Worm (Caenorhabditis elegans) whole organism, L1 larva: Measurements from ENCODE around the gene K07C5.3.
A peak's percentile ranks its signal among the peaks of the same experiment; 100 is the strongest.

Source experiments
- C34B4.2 ChIP-seq: sonication (generic microtip); optimal IDR thresholded peaks from 2 replicates; lab custom pipeline; 2017; ENCODE audit warnings: mild to moderate bottlenecking, missing genetic modification characterization, missing compliant biosample characterization
- F16B12.6 ChIP-seq: fragments of 150-350 bp; optimal IDR thresholded peaks from 2 replicates; lab custom pipeline; 2014; ENCODE audit warnings: missing biosample characterization, missing genetic modification characterization
- aly-2 ChIP-seq: fragments of 150-350 bp; optimal IDR thresholded peaks from 2 replicates; lab custom pipeline; 2014; ENCODE audit warnings: missing biosample characterization, missing genetic modification characterization
- ama-1 ChIP-seq: fragments of 150-350 bp; optimal IDR thresholded peaks from 2 replicates; lab custom pipeline; 2014
- blmp-1 ChIP-seq: fragments of 150-350 bp; optimal IDR thresholded peaks from 2 replicates; lab custom pipeline; 2014; ENCODE audit warnings: missing biosample characterization, missing genetic modification characterization
- ceh-8 ChIP-seq: fragments of 200-800 bp; sonication (Bioruptor generic); optimal IDR thresholded peaks from 2 replicates; lab custom pipeline; 2018; ENCODE audit warnings: mild to moderate bottlenecking, missing genetic modification characterization, moderate library complexity, missing compliant biosample characterization
- ceh-82 ChIP-seq, 3 experiments: fragments of 150-350 bp in 1 of 3; sonication (generic microtip) in 2 of 3; optimal IDR thresholded peaks; 2 replicates each; lab custom pipeline; 2014 to 2017; ENCODE audit warnings: missing biosample characterization in 3 of 3, missing genetic modification characterization in 3 of 3
- ceh-90 ChIP-seq: sonication (generic microtip); optimal IDR thresholded peaks from 2 replicates; lab custom pipeline; 2016; ENCODE audit warnings: missing genetic modification characterization, missing compliant biosample characterization
- ces-1 ChIP-seq: fragments of 150-350 bp; optimal IDR thresholded peaks from 2 replicates; lab custom pipeline; 2014; ENCODE audit warnings: missing biosample characterization, missing genetic modification reagents, missing genetic modification characterization
- dpl-1 ChIP-seq, 3 experiments: fragments of 150-350 bp in 2 of 3; sonication (generic microtip) in 1 of 3; optimal IDR thresholded peaks; 2 replicates each; lab custom pipeline; 2014 to 2017; ENCODE audit warnings: missing biosample characterization in 3 of 3, missing genetic modification characterization in 3 of 3, missing genetic modification reagents in 3 of 3
- dsc-1 ChIP-seq: sonication (generic microtip); optimal IDR thresholded peaks from 2 replicates; lab custom pipeline; 2016; ENCODE audit warnings: mild to moderate bottlenecking, missing genetic modification characterization, missing compliant biosample characterization
- efl-1 ChIP-seq, 4 experiments: fragments of 150-350 bp; optimal IDR thresholded peaks in 3 of 4; peaks in 1 of 4; 1 replicate in 1 of 4; 2 replicates in 3 of 4; lab custom pipeline; 2014; ENCODE audit warnings: missing biosample characterization in 2 of 4, missing genetic modification characterization in 2 of 4, missing genetic modification reagents in 2 of 4
- efl-3 ChIP-seq: fragments of 200-800 bp; sonication (Bioruptor generic); optimal IDR thresholded peaks from 2 replicates; lab custom pipeline; 2018; ENCODE audit warnings: mild to moderate bottlenecking, missing genetic modification characterization, missing compliant biosample characterization
- egl-27 ChIP-seq, 2 experiments: fragments of 150-350 bp in 1 of 2; sonication (generic microtip); optimal IDR thresholded peaks; 3 replicates each; lab custom pipeline; 2017 to 2018; ENCODE audit warnings: missing biosample characterization in 2 of 2, missing genetic modification characterization in 2 of 2, missing genetic modification reagents in 2 of 2
- elt-3 ChIP-seq, 6 experiments: fragments of 150-350 bp in 1 of 6; sonication (generic microtip); optimal IDR thresholded peaks; 2 replicates each; lab custom pipeline; 2017 to 2018; ENCODE audit warnings: missing biosample characterization in 6 of 6, missing genetic modification characterization in 6 of 6, inconsistent platforms in 1 of 6
- ets-5 ChIP-seq: fragments of 200-800 bp; sonication (Bioruptor generic); IDR thresholded peaks from 2 replicates; pipeline ENCODE4 v1.3.6; 2022; ENCODE audit warnings: missing genetic modification characterization, missing compliant biosample characterization
- fkh-10 ChIP-seq: sonication (generic microtip); optimal IDR thresholded peaks from 2 replicates; lab custom pipeline; 2017; ENCODE audit warnings: missing biosample characterization, missing genetic modification reagents, missing genetic modification characterization
- fkh-8 ChIP-seq: sonication (generic microtip); optimal IDR thresholded peaks from 2 replicates; lab custom pipeline; 2016; ENCODE audit warnings: mild to moderate bottlenecking, missing genetic modification characterization, missing compliant biosample characterization
- fos-1 ChIP-seq: fragments of 150-350 bp; optimal IDR thresholded peaks from 2 replicates; lab custom pipeline; 2014; ENCODE audit warnings: missing biosample characterization, missing genetic modification characterization
- grh-1 ChIP-seq: fragments of 200-800 bp; sonication (Bioruptor generic); IDR thresholded peaks from 2 replicates; pipeline ENCODE4 v1.3.6; 2022; ENCODE audit warnings: missing genetic modification reagents, missing genetic modification characterization, missing compliant biosample characterization
- hlh-17 ChIP-seq: fragments of 200-800 bp; sonication (Bioruptor generic); optimal IDR thresholded peaks from 2 replicates; lab custom pipeline; 2018; ENCODE audit warnings: missing genetic modification characterization, mild to moderate bottlenecking, missing compliant biosample characterization, moderate library complexity, borderline replicate concordance
- hpl-2 ChIP-seq: fragments of 150-350 bp; optimal IDR thresholded peaks from 2 replicates; lab custom pipeline; 2014; ENCODE audit warnings: missing biosample characterization, missing genetic modification reagents, missing genetic modification characterization
- irx-1 ChIP-seq: sonication (generic microtip); optimal IDR thresholded peaks from 2 replicates; lab custom pipeline; 2016; ENCODE audit warnings: missing genetic modification characterization, missing compliant biosample characterization
- lin-13 ChIP-seq: fragments of 150-350 bp; optimal IDR thresholded peaks from 2 replicates; lab custom pipeline; 2014; ENCODE audit warnings: missing biosample characterization, missing genetic modification reagents, missing genetic modification characterization
- lin-15B ChIP-seq: fragments of 150-350 bp; sonication (generic microtip); optimal IDR thresholded peaks from 3 replicates; lab custom pipeline; 2014; ENCODE audit warnings: missing biosample characterization, missing genetic modification characterization
- lin-35 ChIP-seq, 2 experiments: fragments of 150-350 bp; optimal IDR thresholded peaks; 2 replicates each; lab custom pipeline; 2014; ENCODE audit warnings: missing biosample characterization in 2 of 2, missing genetic modification characterization in 2 of 2, missing genetic modification reagents in 2 of 2
- lin-39 ChIP-seq: fragments of 150-350 bp; optimal IDR thresholded peaks from 2 replicates; lab custom pipeline; 2014; ENCODE audit warnings: missing biosample characterization, missing genetic modification reagents, missing genetic modification characterization
- lir-3 ChIP-seq: sonication (generic microtip); optimal IDR thresholded peaks from 2 replicates; lab custom pipeline; 2016; ENCODE audit warnings: mild to moderate bottlenecking, missing genetic modification characterization, moderate library complexity, missing compliant biosample characterization; ENCODE audit not compliant: poor library complexity
- lsy-2 ChIP-seq, 2 experiments: fragments of 150-350 bp; optimal IDR thresholded peaks; 2 replicates each; lab custom pipeline; 2014; ENCODE audit warnings: missing biosample characterization in 2 of 2, missing genetic modification characterization in 2 of 2
- mab-9 ChIP-seq: fragments of 200-800 bp; sonication (Bioruptor generic); IDR thresholded peaks from 2 replicates; pipeline ENCODE4 v1.3.6; 2022; ENCODE audit warnings: missing genetic modification reagents, missing genetic modification characterization, missing compliant biosample characterization
- mdl-1 ChIP-seq, 2 experiments: fragments of 150-350 bp; optimal IDR thresholded peaks; 2 replicates each; lab custom pipeline; 2014 to 2017; ENCODE audit warnings: missing biosample characterization in 2 of 2, missing genetic modification characterization in 2 of 2, inconsistent platforms in 1 of 2
- mef-2 ChIP-seq: fragments of 150-350 bp; optimal IDR thresholded peaks from 2 replicates; lab custom pipeline; 2014; ENCODE audit warnings: missing biosample characterization, missing genetic modification characterization
- nhr-20 ChIP-seq: sonication (generic microtip); optimal IDR thresholded peaks from 2 replicates; lab custom pipeline; 2016; ENCODE audit warnings: mild to moderate bottlenecking, missing genetic modification characterization, missing compliant biosample characterization
- nhr-237 ChIP-seq: fragments of 150-350 bp; optimal IDR thresholded peaks from 2 replicates; lab custom pipeline; 2014; ENCODE audit warnings: missing biosample characterization, missing genetic modification characterization
- nhr-28 ChIP-seq: fragments of 150-350 bp; optimal IDR thresholded peaks from 2 replicates; lab custom pipeline; 2014; ENCODE audit warnings: missing biosample characterization, missing genetic modification characterization
- nhr-71 ChIP-seq: sonication (generic microtip); optimal IDR thresholded peaks from 2 replicates; lab custom pipeline; 2016; ENCODE audit warnings: mild to moderate bottlenecking, missing genetic modification characterization, moderate library complexity, missing compliant biosample characterization
- nhr-76 ChIP-seq: sonication (generic microtip); optimal IDR thresholded peaks from 2 replicates; lab custom pipeline; 2017; ENCODE audit warnings: missing biosample characterization, missing genetic modification characterization
- nhr-85 ChIP-seq: sonication (generic microtip); peaks from one replicate; lab custom pipeline; 2016; ENCODE audit warnings: missing genetic modification characterization, inconsistent platforms, missing compliant biosample characterization
- pag-3 ChIP-seq: sonication (generic microtip); optimal IDR thresholded peaks from 2 replicates; lab custom pipeline; 2017; ENCODE audit warnings: missing genetic modification characterization, mild to moderate bottlenecking, missing compliant biosample characterization, antibody characterized with exemption, borderline replicate concordance; ENCODE audit not compliant: insufficient read depth
- snu-23 ChIP-seq: sonication (generic microtip); optimal IDR thresholded peaks from 2 replicates; lab custom pipeline; 2016; ENCODE audit warnings: missing genetic modification characterization, missing compliant biosample characterization
- tbx-2 ChIP-seq: sonication (generic microtip); optimal IDR thresholded peaks from 2 replicates; lab custom pipeline; 2016; ENCODE audit warnings: missing genetic modification characterization, missing compliant biosample characterization
- xbp-1 ChIP-seq: sonication (generic microtip); optimal IDR thresholded peaks from 2 replicates; lab custom pipeline; 2016; ENCODE audit warnings: missing genetic modification characterization, missing compliant biosample characterization
- zip-4 ChIP-seq: fragments of 200-800 bp; sonication (Bioruptor generic); optimal IDR thresholded peaks from 2 replicates; lab custom pipeline; 2018; ENCODE audit warnings: mild to moderate bottlenecking, missing genetic modification characterization, moderate library complexity, missing compliant biosample characterization
- ztf-11 ChIP-seq, 2 experiments: sonication (generic microtip); optimal IDR thresholded peaks; 2 replicates each; lab custom pipeline; 2016 to 2017; ENCODE audit warnings: missing genetic modification characterization in 2 of 2, missing biosample characterization in 1 of 2, missing compliant biosample characterization in 1 of 2
- ztf-4 ChIP-seq: fragments of 150-350 bp; optimal IDR thresholded peaks from 2 replicates; lab custom pipeline; 2014; ENCODE audit warnings: missing biosample characterization, missing genetic modification characterization

Gene K07C5.3

DNA sequence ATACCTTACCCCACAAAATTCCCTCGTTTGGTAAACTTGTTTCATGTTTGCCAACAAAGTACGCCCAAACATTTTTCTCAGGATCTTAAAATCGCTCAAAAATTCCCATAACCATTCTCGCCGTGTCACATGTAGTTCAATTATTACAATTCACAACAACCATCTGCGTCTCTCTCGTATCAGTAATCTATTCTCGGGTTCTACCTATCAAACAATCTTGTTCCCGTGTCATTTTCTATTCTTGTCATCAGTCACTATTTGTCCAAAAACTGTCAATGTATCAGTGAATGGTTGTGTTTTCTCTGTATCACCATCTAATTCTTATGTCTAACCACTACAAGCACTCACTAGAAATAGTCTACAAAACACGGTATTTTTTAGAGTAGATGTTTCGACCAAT, 28.3 kb downstream of the K07C5.3 start (continued):
- peak; percentile 72 for TF ChIP-seq nhr-20 (tag; lab: Kevin White, UChicago)
- no peak for TF ChIP-seq lin-39 (tag; lab: Kevin White, UChicago)
- no peak for TF ChIP-seq ama-1 (lab: Kevin White, UChicago)
- peak; percentile 49 for TF ChIP-seq nhr-71 (tag; lab: Kevin White, UChicago)
- TF ChIP-seq irx-1 (tag; lab: Kevin White, UChicago): no peak
- no peak for TF ChIP-seq fkh-10
- no peak for TF ChIP-seq dpl-1 (GFP tag; optimal IDR thresholded peaks at IDR 0.05; lab: Kevin White, UChicago)
- TF ChIP-seq fos-1 (tag; lab: Kevin White, UChicago): no peak
- no peak for TF ChIP-seq ztf-4
- TF ChIP-seq zip-4 (GFP tag; lab: Kevin White, UChicago): no peak
- peak in 1 of 2 experiments; percentile 73 for TF ChIP-seq lin-35 (GFP tag; optimal IDR thresholded peaks at IDR 0.05; lab: Kevin White, UChicago)
- TF ChIP-seq nhr-76 (tag; lab: Kevin White, UChicago): no peak
- no peak for TF ChIP-seq nhr-237 (tag; lab: Kevin White, UChicago)
- no peak for TF ChIP-seq egl-27 (tag; optimal IDR thresholded peaks at IDR 0.05; lab: Kevin White, UChicago)
- no peak for TF ChIP-seq lir-3
- TF ChIP-seq ceh-8 (GFP tag; lab: Kevin White, UChicago): no peak
- TF ChIP-seq C34B4.2: no peak
- TF ChIP-seq grh-1: no peak
- TF ChIP-seq mef-2 (tag; lab: Kevin White, UChicago): no peak
- peak in 2 of 6 experiments; percentile 31 to 37 for TF ChIP-seq elt-3 (tag; optimal IDR thresholded peaks at IDR 0.05; lab: Kevin White, UChicago)
- no peak for TF ChIP-seq efl-1 (optimal IDR thresholded peaks at IDR 0.05; lab: Kevin White, UChicago)
- TF ChIP-seq efl-1 (GFP tag; optimal IDR thresholded peaks at IDR 0.05 in 1 of 2; lab: Kevin White, UChicago): peak in 1 of 2 experiments; percentile 59
- no peak for TF ChIP-seq lsy-2 (tag; optimal IDR thresholded peaks at IDR 0.05; lab: Kevin White, UChicago)
- TF ChIP-seq pag-3: no peak
- no peak for TF ChIP-seq nhr-28
- no peak for TF ChIP-seq ets-5
- peak; percentile 51 for TF ChIP-seq blmp-1 (tag; lab: Kevin White, UChicago)
- TF ChIP-seq lin-13 (GFP tag; lab: Kevin White, UChicago): no peak
- peak; percentile 52 for TF ChIP-seq snu-23 (GFP tag; lab: Kevin White, UChicago)
- no peak for TF ChIP-seq F16B12.6 (tag; lab: Kevin White, UChicago)
- TF ChIP-seq fkh-8: no peak
- TF ChIP-seq tbx-2: peak; percentile 48
- TF ChIP-seq ceh-82 (tag; optimal IDR thresholded peaks at IDR 0.05; lab: Kevin White, UChicago): no peak
- TF ChIP-seq nhr-85: peak; percentile 76
- peak in 1 of 2 experiments; percentile 23 for TF ChIP-seq mdl-1 (tag; optimal IDR thresholded peaks at IDR 0.05; lab: Kevin White, UChicago)
- TF ChIP-seq efl-3 (GFP tag; lab: Kevin White, UChicago): no peak
- no peak for TF ChIP-seq mab-9 (GFP tag; lab: Robert Waterston, UW)
- TF ChIP-seq aly-2 (tag; lab: Kevin White, UChicago): no peak
- TF ChIP-seq dsc-1 (tag; lab: Kevin White, UChicago): no peak
- no peak for TF ChIP-seq hpl-2 (GFP tag; lab: Kevin White, UChicago)
- TF ChIP-seq ces-1 (GFP tag; lab: Kevin White, UChicago): no peak
- no peak for TF ChIP-seq ceh-90 (tag; lab: Kevin White, UChicago)
- TF ChIP-seq xbp-1: no peak
- TF ChIP-seq hlh-17 (GFP tag; lab: Kevin White, UChicago): no peak

ce11 chrV:10371951-10372350, 29.1 kb downstream of the K07C5.3 start, which contains the start of gene ugt-49:
ugt-49 (plus strand) TSS chrV:10372321.
- TF ChIP-seq nhr-71 (tag; lab: Kevin White, UChicago): no peak
- no peak for TF ChIP-seq snu-23 (GFP tag; lab: Kevin White, UChicago)
- TF ChIP-seq xbp-1: no peak
- no peak for TF ChIP-seq elt-3 (tag; optimal IDR thresholded peaks at IDR 0.05; lab: Kevin White, UChicago)
- no peak for TF ChIP-seq blmp-1 (tag; lab: Kevin White, UChicago)
- TF ChIP-seq lin-39 (tag; lab: Kevin White, UChicago): no peak
- TF ChIP-seq ztf-11 (tag; optimal IDR thresholded peaks at IDR 0.05; lab: Kevin White, UChicago): no peak
- TF ChIP-seq grh-1: no peak
- TF ChIP-seq nhr-85: no peak
- no peak for TF ChIP-seq fos-1 (tag; lab: Kevin White, UChicago)
- TF ChIP-seq lin-15B (tag; lab: Kevin White, UChicago): no peak
- TF ChIP-seq irx-1 (tag; lab: Kevin White, UChicago): no peak
